Fruit fly (Drosophila melanogaster) whole organism, embryonic: ENCODE results near the gene nmdyn-D6.

Experiments
- Aef1 ChIP-seq: fragments of 200-800 bp; sonication (Bioruptor generic); IDR thresholded peaks from 3 replicates; pipeline ENCODE4 v1.3.6; 2022; ENCODE audit warnings: missing biosample characterization, missing genetic modification characterization
- Awh ChIP-seq: fragments of 200-800 bp; sonication (Bioruptor generic); IDR thresholded peaks from 2 replicates; pipeline ENCODE4, ENCODE4 v1.3.6; 2022; ENCODE audit warnings: missing biosample characterization, missing genetic modification characterization
- C15 ChIP-seq: fragments of 200-800 bp; sonication (Bioruptor generic); IDR thresholded peaks from 3 replicates; pipeline ENCODE4 v1.3.6; 2022; ENCODE audit warnings: missing biosample characterization, missing genetic modification characterization
- CG10147 ChIP-seq: fragments of 200-800 bp; sonication (Bioruptor generic); optimal IDR thresholded peaks from 2 replicates; lab custom pipeline; 2019; ENCODE audit warnings: missing biosample characterization, mild to moderate bottlenecking, missing genetic modification characterization, moderate library complexity
- CG10209 ChIP-seq: fragments of 200-800 bp; sonication (Bioruptor generic); optimal IDR thresholded peaks from 3 replicates; lab custom pipeline; 2017; ENCODE audit warnings: missing biosample characterization, mild to moderate bottlenecking, missing genetic modification characterization, missing genetic modification reagents
- CG11560 ChIP-seq: fragments of 200-800 bp; sonication (Bioruptor generic); IDR thresholded peaks from 3 replicates; pipeline ENCODE4 v1.3.6; 2022; ENCODE audit warnings: missing biosample characterization, missing genetic modification characterization
- CG12744 ChIP-seq: fragments of 200-800 bp; sonication (Bioruptor generic); optimal IDR thresholded peaks from 2 replicates; lab custom pipeline; 2016; ENCODE audit warnings: missing biosample characterization, missing genetic modification characterization
- CG12769 ChIP-seq: fragments of 200-800 bp; sonication (Bioruptor generic); optimal IDR thresholded peaks from 2 replicates; lab custom pipeline; 2019; ENCODE audit warnings: missing biosample characterization, mild to moderate bottlenecking, missing genetic modification characterization, moderate library complexity
- CG13296 ChIP-seq: fragments of 200-800 bp; sonication (Bioruptor generic); optimal IDR thresholded peaks from 3 replicates; lab custom pipeline; 2018; ENCODE audit warnings: missing biosample characterization, mild to moderate bottlenecking, missing genetic modification characterization
- CG13775 ChIP-seq: fragments of 200-800 bp; sonication (Bioruptor generic); optimal IDR thresholded peaks from 3 replicates; lab custom pipeline; 2017; ENCODE audit warnings: missing biosample characterization, mild to moderate bottlenecking, missing genetic modification characterization
- CG13894 ChIP-seq: fragments of 200-800 bp; sonication (Bioruptor generic); optimal IDR thresholded peaks from 3 replicates; lab custom pipeline; 2018; ENCODE audit warnings: missing biosample characterization, mild to moderate bottlenecking, missing genetic modification characterization, moderate library complexity
- CG14050 ChIP-seq: fragments of 200-800 bp; sonication (Bioruptor generic); IDR thresholded peaks from 3 replicates; pipeline ENCODE4 v1.3.6; 2022; ENCODE audit warnings: missing biosample characterization, missing genetic modification characterization
- CG14710 ChIP-seq: fragments of 200-800 bp; sonication (Bioruptor generic); optimal IDR thresholded peaks from 3 replicates; lab custom pipeline; 2019; ENCODE audit warnings: missing biosample characterization, mild to moderate bottlenecking, missing genetic modification characterization, moderate library complexity
- CG15514 ChIP-seq: fragments of 200-800 bp; sonication (Bioruptor generic); optimal IDR thresholded peaks from 3 replicates; lab custom pipeline; 2017; ENCODE audit warnings: missing biosample characterization, missing genetic modification characterization, mild to moderate bottlenecking, moderate library complexity, missing genetic modification reagents
- CG17359 ChIP-seq: fragments of 200-800 bp; sonication (Bioruptor generic); optimal IDR thresholded peaks from 3 replicates; lab custom pipeline; 2018; ENCODE audit warnings: missing biosample characterization, mild to moderate bottlenecking, missing genetic modification characterization, moderate library complexity
- CG18262 ChIP-seq: fragments of 200-800 bp; optimal IDR thresholded peaks from 3 replicates; lab custom pipeline; 2019; ENCODE audit warnings: missing biosample characterization, mild to moderate bottlenecking, missing genetic modification characterization, moderate library complexity
- CG18599 ChIP-seq: fragments of 200-800 bp; sonication (Bioruptor generic); optimal IDR thresholded peaks from 3 replicates; lab custom pipeline; 2017; ENCODE audit warnings: missing biosample characterization, missing genetic modification characterization, mild to moderate bottlenecking, moderate library complexity, missing genetic modification reagents
- CG2678 ChIP-seq: fragments of 200-800 bp; sonication (Bioruptor generic); optimal IDR thresholded peaks from 3 replicates; lab custom pipeline; 2019; ENCODE audit warnings: missing biosample characterization, mild to moderate bottlenecking, missing genetic modification characterization, moderate library complexity
- CG3163 ChIP-seq: fragments of 200-800 bp; sonication (Bioruptor generic); optimal IDR thresholded peaks from 3 replicates; lab custom pipeline; 2016; ENCODE audit warnings: missing biosample characterization, missing genetic modification characterization
- CG34422 ChIP-seq: fragments of 200-800 bp; sonication (Bioruptor generic); IDR thresholded peaks from 3 replicates; pipeline ENCODE4 v1.3.6; 2022; ENCODE audit warnings: missing biosample characterization, missing genetic modification characterization
- CG4328 ChIP-seq: fragments of 200-800 bp; sonication (Bioruptor generic); optimal IDR thresholded peaks from 3 replicates; lab custom pipeline; 2017; ENCODE audit warnings: missing biosample characterization, missing genetic modification reagents, missing genetic modification characterization
- CG4424 ChIP-seq: fragments of 200-800 bp; sonication (Bioruptor generic); optimal IDR thresholded peaks from 3 replicates; lab custom pipeline; 2016; ENCODE audit warnings: missing biosample characterization, missing genetic modification characterization
- CG5953 ChIP-seq: fragments of 200-800 bp; sonication (Bioruptor generic); IDR thresholded peaks from 2 replicates; pipeline ENCODE4 v1.3.6; 2022; ENCODE audit warnings: missing biosample characterization, missing genetic modification characterization
- CG7357 ChIP-seq: fragments of 200-800 bp; sonication (Bioruptor generic); IDR thresholded peaks from 3 replicates; pipeline ENCODE4 v1.3.6; 2022; ENCODE audit warnings: missing biosample characterization, missing genetic modification characterization
- CG9876 ChIP-seq: fragments of 200-800 bp; sonication (Bioruptor generic); optimal IDR thresholded peaks from 2 replicates; lab custom pipeline; 2016; ENCODE audit warnings: missing biosample characterization, missing genetic modification characterization
- Dbx ChIP-seq: fragments of 200-800 bp; sonication (Bioruptor generic); IDR thresholded peaks from 3 replicates; pipeline ENCODE4 v1.3.6; 2022; ENCODE audit warnings: missing biosample characterization, missing genetic modification characterization
- Drgx ChIP-seq: fragments of 200-800 bp; sonication (Bioruptor generic); IDR thresholded peaks from 2 replicates; pipeline ENCODE4 v1.3.6; 2022; ENCODE audit warnings: missing biosample characterization, missing genetic modification characterization
- E2f1 ChIP-seq: fragments of 200-800 bp; sonication (Bioruptor generic); IDR thresholded peaks from 2 replicates; pipeline ENCODE4 v1.3.6; 2022; ENCODE audit warnings: missing biosample characterization, missing genetic modification characterization
- HLHmδ ChIP-seq: fragments of 200-800 bp; sonication (Bioruptor generic); optimal IDR thresholded peaks from 2 replicates; lab custom pipeline; 2018; ENCODE audit warnings: missing biosample characterization, mild to moderate bottlenecking, missing genetic modification characterization, moderate library complexity
- Hand ChIP-seq: fragments of 200-800 bp; sonication (Bioruptor generic); optimal IDR thresholded peaks from 2 replicates; lab custom pipeline; 2017; ENCODE audit warnings: mild to moderate bottlenecking, missing biosample characterization, missing genetic modification reagents, missing genetic modification characterization
- Hmr ChIP-seq: fragments of 200-800 bp; sonication (Bioruptor generic); optimal IDR thresholded peaks from 3 replicates; lab custom pipeline; 2017; ENCODE audit warnings: mild to moderate bottlenecking, missing biosample characterization, missing genetic modification reagents, missing genetic modification characterization
- Hr51 ChIP-seq, 2 experiments: fragments of 200-800 bp; sonication (Bioruptor generic); optimal IDR thresholded peaks; 2 replicates in 1 of 2; 3 replicates in 1 of 2; lab custom pipeline; 2016 to 2018; ENCODE audit warnings: missing biosample characterization in 2 of 2, missing genetic modification characterization in 2 of 2, mild to moderate bottlenecking in 1 of 2, moderate library complexity in 1 of 2
- Meics ChIP-seq: fragments of 200-800 bp; sonication (Bioruptor generic); optimal IDR thresholded peaks from 2 replicates; lab custom pipeline; 2017; ENCODE audit warnings: missing biosample characterization, mild to moderate bottlenecking, missing genetic modification characterization
- Ptx1 ChIP-seq: fragments of 200-800 bp; sonication (Bioruptor generic); IDR thresholded peaks from 2 replicates; pipeline ENCODE4 v1.3.6; 2022; ENCODE audit warnings: missing biosample characterization, missing genetic modification characterization
- Rx ChIP-seq: fragments of 200-800 bp; sonication (Bioruptor generic); IDR thresholded peaks from 2 replicates; pipeline ENCODE4 v1.3.6; 2022; ENCODE audit warnings: missing biosample characterization, missing genetic modification characterization
- bcd ChIP-seq: fragments of 200-800 bp; sonication (Bioruptor generic); optimal IDR thresholded peaks from 2 replicates; lab custom pipeline; 2017; ENCODE audit warnings: missing biosample characterization, mild to moderate bottlenecking, missing genetic modification characterization
- crp ChIP-seq, 2 experiments: fragments of 200-800 bp; sonication (Bioruptor generic); optimal IDR thresholded peaks; 2 replicates in 1 of 2; 3 replicates in 1 of 2; lab custom pipeline; 2017; ENCODE audit warnings: missing biosample characterization in 2 of 2, missing genetic modification characterization in 2 of 2, mild to moderate bottlenecking in 1 of 2, moderate library complexity in 1 of 2
- da ChIP-seq: fragments of 200-800 bp; sonication (Bioruptor generic); optimal IDR thresholded peaks from 2 replicates; lab custom pipeline; 2016; ENCODE audit warnings: missing biosample characterization, missing genetic modification characterization
- dmrt99B ChIP-seq: fragments of 200-800 bp; sonication (Bioruptor generic); optimal IDR thresholded peaks from 2 replicates; lab custom pipeline; 2018; ENCODE audit warnings: missing biosample characterization, mild to moderate bottlenecking, missing genetic modification characterization, moderate library complexity
- gfzf ChIP-seq: fragments of 200-800 bp; sonication (Bioruptor generic); optimal IDR thresholded peaks from 2 replicates; lab custom pipeline; 2016; ENCODE audit warnings: missing biosample characterization, mild to moderate bottlenecking, missing genetic modification characterization, moderate library complexity
- gsb ChIP-seq: fragments of 200-800 bp; sonication (Bioruptor generic); IDR thresholded peaks from 2 replicates; pipeline ENCODE4 v1.3.6; 2022; ENCODE audit warnings: missing biosample characterization, missing genetic modification characterization
- her ChIP-seq: fragments of 200-800 bp; sonication (Bioruptor generic); optimal IDR thresholded peaks from 2 replicates; lab custom pipeline; 2016; ENCODE audit warnings: missing biosample characterization, missing genetic modification characterization
- org-1 ChIP-seq: fragments of 200-800 bp; sonication (Bioruptor generic); optimal IDR thresholded peaks from 2 replicates; lab custom pipeline; 2017; ENCODE audit warnings: missing biosample characterization, missing genetic modification characterization
- phol ChIP-seq: fragments of 200-800 bp; sonication (Bioruptor generic); optimal IDR thresholded peaks from 3 replicates; lab custom pipeline; 2018; ENCODE audit warnings: missing biosample characterization, mild to moderate bottlenecking, missing genetic modification characterization, moderate library complexity
- ro ChIP-seq: fragments of 200-800 bp; sonication (Bioruptor generic); IDR thresholded peaks from 2 replicates; pipeline ENCODE4 v1.3.6; 2022; ENCODE audit warnings: missing biosample characterization, missing genetic modification characterization
- sc ChIP-seq, 3 experiments: fragments of >200 bp in 2 of 3; fragments of 200-800 bp in 1 of 3; sonication (Bioruptor generic) in 1 of 3; optimal IDR thresholded peaks; 2 replicates in 2 of 3; 3 replicates in 1 of 3; lab custom pipeline; 2017; ENCODE audit warnings: mild to moderate bottlenecking in 1 of 3, missing biosample characterization in 1 of 3, missing genetic modification characterization in 1 of 3, missing genetic modification reagents in 1 of 3
- scrt ChIP-seq: fragments of 200-800 bp; sonication (Bioruptor generic); optimal IDR thresholded peaks from 2 replicates; lab custom pipeline; 2018; ENCODE audit warnings: missing biosample characterization, mild to moderate bottlenecking, missing genetic modification characterization, moderate library complexity
- sens ChIP-seq: fragments of 200-800 bp; sonication (Bioruptor generic); peaks from one replicate; lab custom pipeline; 2016; ENCODE audit warnings: missing biosample characterization, missing genetic modification characterization
- toy ChIP-seq: fragments of 200-800 bp; sonication (Bioruptor generic); IDR thresholded peaks from 2 replicates; pipeline ENCODE4 v1.3.6; 2022; ENCODE audit warnings: missing biosample characterization, missing genetic modification characterization

Gene nmdyn-D6

DNA sequence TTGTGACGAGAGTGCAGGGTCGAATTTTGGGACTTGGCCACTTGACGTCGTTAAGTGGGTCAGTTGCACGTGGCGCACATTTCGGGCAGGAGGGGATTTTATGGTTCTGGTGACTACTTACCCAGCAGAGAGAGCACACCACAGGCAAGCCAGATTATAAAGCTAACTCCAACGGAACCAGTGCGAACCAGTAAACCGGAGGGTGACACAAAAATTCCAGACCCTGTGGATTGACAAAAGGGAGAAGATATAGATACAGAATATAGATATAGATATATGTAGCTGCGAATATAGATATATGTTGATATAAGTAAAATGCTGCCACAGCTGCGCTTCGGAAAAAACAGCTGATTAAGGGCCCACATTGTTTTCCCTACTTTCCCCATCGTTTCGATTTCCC lies 5.0 kb downstream of the nmdyn-D6 start:
- TF ChIP-seq crp (GFP tag; optimal IDR thresholded peaks at IDR 0.05; lab: Kevin White, UChicago): peak in 1 of 2 experiments; percentile 31
- no peak for TF ChIP-seq toy (GFP tag; lab: Robert Waterston, UW)
- TF ChIP-seq Hand (GFP tag; lab: Kevin White, UChicago): no peak
- TF ChIP-seq da (GFP tag; lab: Kevin White, UChicago): no peak
- no peak for TF ChIP-seq org-1 (GFP tag; lab: Kevin White, UChicago)
- no peak for TF ChIP-seq Aef1 (GFP tag; lab: Robert Waterston, UW)
- peak; percentile 89 for TF ChIP-seq CG13894 (tag; lab: Kevin White, UChicago)
- TF ChIP-seq sens (GFP tag; lab: Kevin White, UChicago): peak; percentile 55
- TF ChIP-seq CG5953 (GFP tag; lab: Robert Waterston, UW): no peak
- TF ChIP-seq CG14050 (GFP tag; lab: Robert Waterston, UW): no peak
- no peak for TF ChIP-seq CG11560 (tag; lab: Robert Waterston, UW)
- TF ChIP-seq ro (GFP tag; lab: Robert Waterston, UW): no peak
- TF ChIP-seq CG3163 (GFP tag; lab: Kevin White, UChicago): no peak
- TF ChIP-seq CG15514 (GFP tag; lab: Kevin White, UChicago): peak; percentile 96
- TF ChIP-seq CG12744 (GFP tag; lab: Kevin White, UChicago): no peak
- TF ChIP-seq sc (optimal IDR thresholded peaks at IDR 0.05; lab: Kevin White, UChicago): no peak
- TF ChIP-seq sc (GFP tag; optimal IDR thresholded peaks at IDR 0.05; lab: Kevin White, UChicago): no peak
- TF ChIP-seq HLHmδ (GFP tag; lab: Kevin White, UChicago): no peak
- TF ChIP-seq CG9876: no peak
- TF ChIP-seq gfzf (GFP tag; lab: Kevin White, UChicago): no peak
- TF ChIP-seq gsb (GFP tag; lab: Robert Waterston, UW): no peak
- TF ChIP-seq CG18262 (tag; lab: Kevin White, UChicago): no peak
- TF ChIP-seq Awh (GFP tag; lab: Robert Waterston, UW): no peak
- TF ChIP-seq CG4424: no peak
- no peak for TF ChIP-seq C15 (GFP tag; lab: Robert Waterston, UW)
- 0 out of 2 replicates have a peak, but pooled peaks have one; percentile 1 for TF ChIP-seq Drgx
- no peak for TF ChIP-seq CG13775
- TF ChIP-seq her: no peak
- TF ChIP-seq Dbx (GFP tag; lab: Robert Waterston, UW): no peak
- TF ChIP-seq CG12769 (tag; lab: Kevin White, UChicago): peak; percentile 29
- no peak for TF ChIP-seq CG7357 (GFP tag; lab: Robert Waterston, UW)
- no peak for TF ChIP-seq CG10209 (GFP tag; lab: Kevin White, UChicago)

dm6 chrX:14588996-14589621 lies 5.6 kb downstream of the nmdyn-D6 start:
- TF ChIP-seq Hr51 (GFP tag; optimal IDR thresholded peaks at IDR 0.05; lab: Kevin White, UChicago) (peak in 1 of 2 experiments; percentile 38), E2f1 (GFP tag; lab: Robert Waterston, UW) (0 out of 2 replicates have a peak, but pooled peaks have one; percentile 18), gsb (GFP tag; lab: Robert Waterston, UW) (no peak), Hmr (GFP tag; lab: Kevin White, UChicago) (peak; percentile 26), CG34422 (GFP tag; lab: Robert Waterston, UW) (no peak), CG2678 (tag; lab: Kevin White, UChicago) (peak; percentile 26), Ptx1 (GFP tag; lab: Robert Waterston, UW) (0 out of 2 replicates have a peak, but pooled peaks have one; percentile 6), CG13296 (GFP tag; lab: Kevin White, UChicago) (peak; percentile 26), CG17359 (peak; percentile 1), Meics (GFP tag; lab: Kevin White, UChicago) (peak; percentile 38), Rx (GFP tag; lab: Robert Waterston, UW) (no peak), scrt (GFP tag; lab: Kevin White, UChicago) (peak; percentile 4), CG14710 (tag; lab: Kevin White, UChicago) (no peak), CG10147 (peak; percentile 16), phol (tag; lab: Kevin White, UChicago) (peak; percentile 10), CG18599 (GFP tag; lab: Kevin White, UChicago) (peak; percentile 63), bcd (GFP tag; lab: Kevin White, UChicago) (peak; percentile 13), CG4328 (GFP tag; lab: Kevin White, UChicago) (no peak), dmrt99B (tag; lab: Kevin White, UChicago) (peak; percentile 31)
